Fruit fly (Drosophila melanogaster): ENCODE data around the gene mxt.

dm6 chr2L:4823797-4824196, 23.3 kb downstream of the mxt start:
- TF ChIP-seq usp (GFP tag; optimal IDR thresholded peaks at IDR 0.05) (no peak), Dll (optimal IDR thresholded peaks at IDR 0.05) (no peak), psq (optimal IDR thresholded peaks at IDR 0.05) (no peak)

Measured in whole organism.